Fruit fly (Drosophila melanogaster) whole organism, prepupa: ENCODE data around the gene crp.

Experiments used
- CG11902 ChIP-seq: fragments of 200-800 bp; sonication (Bioruptor generic); optimal IDR thresholded peaks from 3 replicates; lab custom pipeline; 2016; ENCODE audit warnings: missing biosample characterization, missing genetic modification characterization
- Hr39 ChIP-seq: fragments of 200-800 bp; sonication (Bioruptor generic); optimal IDR thresholded peaks from 2 replicates; lab custom pipeline; 2016; ENCODE audit warnings: missing biosample characterization, missing genetic modification characterization
- OdsH ChIP-seq: fragments of 200-800 bp; sonication (Bioruptor generic); optimal IDR thresholded peaks from 3 replicates; lab custom pipeline; 2016; ENCODE audit warnings: missing biosample characterization, missing genetic modification characterization
- Sox15 ChIP-seq: fragments of 200-800 bp; sonication (Bioruptor generic); optimal IDR thresholded peaks from 3 replicates; lab custom pipeline; 2016; ENCODE audit warnings: missing biosample characterization, missing genetic modification characterization

DNA sequence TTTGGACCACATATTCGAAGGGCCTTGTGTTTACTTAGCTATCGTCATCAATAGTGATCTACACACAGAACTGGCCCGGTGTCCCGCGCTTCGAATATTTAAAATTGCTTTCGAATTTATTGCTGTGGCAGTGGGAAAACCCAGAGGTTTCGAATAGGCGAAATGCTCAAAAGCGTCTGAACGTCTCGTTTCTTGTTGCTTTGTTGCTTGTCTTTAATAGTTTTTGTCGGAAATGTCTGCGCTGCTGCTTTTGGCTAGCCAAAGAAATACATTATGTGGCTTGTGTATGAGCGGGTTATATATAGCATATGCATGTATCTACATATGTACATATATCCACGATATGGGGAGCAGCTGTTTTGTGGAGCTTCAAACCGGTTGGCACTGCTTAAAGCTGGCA, 33.7 kb upstream of the crp start:
- TF ChIP-seq Sox15 (GFP tag; lab: Kevin White, UChicago) (no peak), OdsH (GFP tag; lab: Kevin White, UChicago) (no peak), Hr39 (GFP tag; lab: Kevin White, UChicago) (no peak), CG11902 (GFP tag; lab: Kevin White, UChicago) (no peak)
